Worm (Caenorhabditis elegans) whole organism, young adult: ENCODE measurements around the gene srb-11.

ENCODE experiments used
- B0035.1 ChIP-seq: sonication (generic microtip); optimal IDR thresholded peaks from 2 replicates; lab custom pipeline; 2016; ENCODE audit warnings: missing genetic modification characterization, mild to moderate bottlenecking, missing compliant biosample characterization, missing genotype, missing genetic modification reagents
- B0261.1 ChIP-seq: sonication (generic microtip); optimal IDR thresholded peaks from 2 replicates; lab custom pipeline; 2016; ENCODE audit warnings: mild to moderate bottlenecking, missing genetic modification characterization, moderate library complexity, missing compliant biosample characterization
- B0336.3 ChIP-seq: fragments of 200-800 bp; sonication (Bioruptor generic); IDR thresholded peaks from 2 replicates; pipeline ENCODE4 v1.3.6; 2022; ENCODE audit warnings: missing genetic modification characterization, missing compliant biosample characterization
- C17E4.6 ChIP-seq: fragments of 200-800 bp; sonication (Bioruptor generic); IDR thresholded peaks from 2 replicates; pipeline ENCODE4 v1.3.6; 2022; ENCODE audit warnings: missing genetic modification reagents, missing genetic modification characterization, missing compliant biosample characterization
- F23B12.7 ChIP-seq: sonication (generic microtip); optimal IDR thresholded peaks from 2 replicates; lab custom pipeline; 2017; ENCODE audit warnings: missing genetic modification characterization, mild to moderate bottlenecking, missing compliant biosample characterization, antibody characterized with exemption, moderate library complexity; ENCODE audit not compliant: insufficient read depth
- F57A8.1 ChIP-seq: fragments of 200-800 bp; sonication (Bioruptor generic); optimal IDR thresholded peaks from 2 replicates; lab custom pipeline; 2018; ENCODE audit warnings: mild to moderate bottlenecking, missing genetic modification characterization, moderate library complexity, missing compliant biosample characterization
- K11D2.4 ChIP-seq: fragments of 200-800 bp; sonication (Bioruptor generic); IDR thresholded peaks from 2 replicates; pipeline ENCODE4 v1.3.6; 2022; ENCODE audit warnings: missing genetic modification reagents, missing genetic modification characterization, missing compliant biosample characterization
- aptf-3 ChIP-seq: fragments of 200-800 bp; sonication (Bioruptor generic); IDR thresholded peaks from 2 replicates; pipeline ENCODE4 v1.3.6; 2022; ENCODE audit warnings: missing genetic modification characterization, missing compliant biosample characterization
- attf-3 ChIP-seq: fragments of 200-800 bp; sonication (Bioruptor generic); conservative IDR thresholded peaks from 2 replicates; pipeline ENCODE4 v1.3.6; 2022; ENCODE audit warnings: missing genetic modification reagents, missing genetic modification characterization, missing compliant biosample characterization
- cebp-1 ChIP-seq, 2 experiments: fragments of 200-800 bp in 1 of 2; sonication (Bioruptor generic) in 1 of 2; sonication (generic microtip) in 1 of 2; IDR thresholded peaks in 1 of 2; optimal IDR thresholded peaks in 1 of 2; 2 replicates each; pipeline versions ENCODE4 v1.3.6 to Lab custom; 2017 to 2022; ENCODE audit warnings: missing compliant biosample characterization in 2 of 2, missing genetic modification characterization in 2 of 2, mild to moderate bottlenecking in 1 of 2, missing genetic modification reagents in 1 of 2, moderate library complexity in 1 of 2
- ceh-27 ChIP-seq: fragments of 200-800 bp; sonication (Bioruptor generic); optimal IDR thresholded peaks from 2 replicates; lab custom pipeline; 2018; ENCODE audit warnings: mild to moderate bottlenecking, missing genetic modification characterization, moderate library complexity, missing compliant biosample characterization
- dox-1 ChIP-seq: fragments of 200-800 bp; sonication (Bioruptor generic); IDR thresholded peaks from 2 replicates; pipeline ENCODE4 v1.3.6; 2022; ENCODE audit warnings: missing genetic modification reagents, missing genetic modification characterization, missing compliant biosample characterization
- dpl-1 ChIP-seq: fragments of 150-350 bp; optimal IDR thresholded peaks from 2 replicates; lab custom pipeline; 2014; ENCODE audit warnings: missing biosample characterization, missing genetic modification reagents, missing genetic modification characterization
- efl-1 ChIP-seq: fragments of 150-350 bp; optimal IDR thresholded peaks from 2 replicates; lab custom pipeline; 2014; ENCODE audit warnings: missing biosample characterization, missing genetic modification reagents, missing genetic modification characterization
- ekl-4 ChIP-seq: fragments of 200-800 bp; sonication (Bioruptor generic); IDR thresholded peaks from 2 replicates; pipeline ENCODE4 v1.3.6; 2022; ENCODE audit warnings: missing genetic modification reagents, missing genetic modification characterization, missing compliant biosample characterization
- hmg-20 ChIP-seq: fragments of 200-800 bp; sonication (Bioruptor generic); IDR thresholded peaks from 2 replicates; pipeline ENCODE4 v1.3.6; 2022; ENCODE audit warnings: missing genetic modification reagents, missing genetic modification characterization, missing compliant biosample characterization
- let-526 ChIP-seq: fragments of 200-800 bp; sonication (Bioruptor generic); IDR thresholded peaks from 2 replicates; pipeline ENCODE4 v1.3.6; 2022; ENCODE audit warnings: missing genetic modification reagents, missing genetic modification characterization, missing compliant biosample characterization
- lin-35 ChIP-seq, 3 experiments: fragments of 150-350 bp in 2 of 3; sonication (generic microtip) in 1 of 3; optimal IDR thresholded peaks; 2 replicates each; lab custom pipeline; 2014 to 2018; ENCODE audit warnings: missing biosample characterization in 3 of 3, missing genetic modification characterization in 3 of 3, missing genetic modification reagents in 3 of 3
- lin-54 ChIP-seq: fragments of 200-800 bp; sonication (Bioruptor generic); optimal IDR thresholded peaks from 2 replicates; lab custom pipeline; 2018; ENCODE audit warnings: mild to moderate bottlenecking, missing genetic modification characterization, missing compliant biosample characterization
- lsy-27 ChIP-seq: sonication (generic microtip); optimal IDR thresholded peaks from 2 replicates; lab custom pipeline; 2017; ENCODE audit warnings: missing genetic modification characterization, mild to moderate bottlenecking, missing compliant biosample characterization, antibody characterized with exemption, missing genotype, borderline replicate concordance; ENCODE audit not compliant: insufficient read depth
- madf-10 ChIP-seq: sonication (generic microtip); optimal IDR thresholded peaks from 2 replicates; lab custom pipeline; 2016; ENCODE audit warnings: mild to moderate bottlenecking, missing genetic modification characterization, missing compliant biosample characterization
- madf-6 ChIP-seq: fragments of 200-800 bp; sonication (Bioruptor generic); IDR thresholded peaks from 2 replicates; pipeline ENCODE4 v1.3.6; 2022; ENCODE audit warnings: missing genetic modification reagents, missing genetic modification characterization, missing compliant biosample characterization
- mcd-1 ChIP-seq: fragments of 200-800 bp; sonication (Bioruptor generic); IDR thresholded peaks from 2 replicates; pipeline ENCODE4 v1.3.6; 2022; ENCODE audit warnings: missing genetic modification reagents, missing genetic modification characterization, missing compliant biosample characterization
- mes-4 ChIP-seq: sonication (generic microtip); optimal IDR thresholded peaks from 2 replicates; lab custom pipeline; 2016; ENCODE audit warnings: missing genotype, missing genetic modification characterization, missing compliant biosample characterization
- nfyb-1 ChIP-seq: fragments of 200-800 bp; sonication (Bioruptor generic); IDR thresholded peaks from 2 replicates; pipeline ENCODE4 v1.3.6; 2022; ENCODE audit warnings: missing genetic modification reagents, missing genetic modification characterization, missing compliant biosample characterization
- nhr-80 ChIP-seq: sonication (generic microtip); optimal IDR thresholded peaks from 2 replicates; lab custom pipeline; 2016; ENCODE audit warnings: missing genetic modification characterization, missing compliant biosample characterization
- pbrm-1 ChIP-seq: fragments of 200-800 bp; sonication (Bioruptor generic); IDR thresholded peaks from 2 replicates; pipeline ENCODE4 v1.3.6; 2022; ENCODE audit warnings: missing genetic modification reagents, missing genetic modification characterization, missing compliant biosample characterization
- rcor-1 ChIP-seq: fragments of 200-800 bp; sonication (Bioruptor generic); IDR thresholded peaks from 2 replicates; pipeline ENCODE4 v1.3.6; 2022; ENCODE audit warnings: missing genetic modification reagents, missing genetic modification characterization, missing compliant biosample characterization
- rpc-1 ChIP-seq, 2 experiments: fragments of 150-350 bp in 1 of 2; sonication (generic microtip) in 1 of 2; optimal IDR thresholded peaks; 2 replicates each; lab custom pipeline; 2014 to 2018; ENCODE audit warnings: missing biosample characterization in 1 of 2, missing genetic modification characterization in 1 of 2, missing genetic modification reagents in 1 of 2, missing genotype in 1 of 2
- snpc-1.3 ChIP-seq: sonication (generic microtip); optimal IDR thresholded peaks from 2 replicates; lab custom pipeline; 2017; ENCODE audit warnings: missing genetic modification characterization, mild to moderate bottlenecking, missing compliant biosample characterization, antibody characterized with exemption, moderate library complexity, missing genotype, missing genetic modification reagents; ENCODE audit not compliant: insufficient read depth
- snpc-3.4 ChIP-seq: sonication (generic microtip); optimal IDR thresholded peaks from 2 replicates; lab custom pipeline; 2017; ENCODE audit warnings: missing genetic modification characterization, mild to moderate bottlenecking, missing compliant biosample characterization, antibody characterized with exemption, moderate library complexity, missing genotype, missing genetic modification reagents
- snpc-4 ChIP-seq, 5 experiments: fragments of 150-350 bp in 1 of 5; sonication (generic microtip) in 4 of 5; optimal IDR thresholded peaks; 2 replicates each; lab custom pipeline; 2014 to 2018; ENCODE audit warnings: missing genetic modification characterization in 5 of 5, missing biosample characterization in 3 of 5, antibody characterized with exemption in 2 of 5, mild to moderate bottlenecking in 2 of 5, missing compliant biosample characterization in 2 of 5, missing genotype in 2 of 5, moderate library complexity in 2 of 5, missing genetic modification reagents in 1 of 5
- tbp1 ChIP-seq: fragments of 200-800 bp; sonication (Bioruptor generic); optimal IDR thresholded peaks from 2 replicates; lab custom pipeline; 2018; ENCODE audit warnings: mild to moderate bottlenecking, missing genetic modification characterization, missing compliant biosample characterization
- tlf-1 ChIP-seq: fragments of 200-800 bp; sonication (Bioruptor generic); optimal IDR thresholded peaks from 2 replicates; lab custom pipeline; 2018; ENCODE audit warnings: mild to moderate bottlenecking, missing genetic modification characterization, missing compliant biosample characterization
- unc-130 ChIP-seq: sonication (generic microtip); optimal IDR thresholded peaks from 2 replicates; lab custom pipeline; 2016; ENCODE audit warnings: missing genetic modification reagents, missing genetic modification characterization, missing compliant biosample characterization
- unc-62 ChIP-seq: fragments of 150-350 bp; optimal IDR thresholded peaks from 2 replicates; lab custom pipeline; 2014; ENCODE audit warnings: missing biosample characterization, missing genetic modification reagents, missing genetic modification characterization
- zfh-2 ChIP-seq: fragments of 200-800 bp; sonication (Bioruptor generic); conservative IDR thresholded peaks from 2 replicates; pipeline ENCODE4 v1.3.6; 2022; ENCODE audit warnings: missing genetic modification reagents, missing genetic modification characterization, missing compliant biosample characterization
- ztf-26 ChIP-seq: sonication (generic microtip); optimal IDR thresholded peaks from 2 replicates; lab custom pipeline; 2017; ENCODE audit warnings: missing genetic modification characterization, missing compliant biosample characterization
- ztf-28 ChIP-seq: fragments of 200-800 bp; sonication (Bioruptor generic); IDR thresholded peaks from 2 replicates; pipeline ENCODE4 v1.3.6; 2022; ENCODE audit warnings: missing genetic modification reagents, missing genetic modification characterization, missing compliant biosample characterization
- ztf-6 ChIP-seq: fragments of 200-800 bp; sonication (Bioruptor generic); IDR thresholded peaks from 2 replicates; pipeline ENCODE4 v1.3.6; 2022; ENCODE audit warnings: missing genetic modification reagents, missing genetic modification characterization, missing compliant biosample characterization

srb-11 gene

DNA sequence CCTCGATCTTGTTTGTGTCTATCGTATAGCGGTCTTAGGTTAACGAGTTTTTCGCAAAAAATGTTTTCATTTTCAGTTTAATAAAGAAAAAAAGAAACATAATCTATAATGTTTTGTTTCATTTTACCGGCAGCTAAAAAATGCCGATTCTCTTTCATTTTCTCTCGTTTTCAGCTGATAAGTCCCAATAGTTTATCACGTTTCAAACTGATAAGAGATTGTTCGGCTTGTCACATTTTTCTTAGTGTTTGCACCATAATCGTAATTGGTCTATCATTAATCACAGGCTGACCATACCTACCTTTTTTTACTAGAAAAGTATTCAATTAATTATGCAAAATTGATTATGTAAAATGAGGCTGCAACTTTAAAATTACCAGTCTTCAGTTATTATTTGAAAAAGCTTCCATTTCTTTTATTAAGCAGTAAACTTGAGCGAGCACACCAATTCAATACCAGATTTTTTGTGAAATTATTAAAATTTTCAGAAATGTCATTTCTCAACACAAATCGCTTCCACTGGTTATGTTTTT lies 2.5 kb upstream of the srb-11 start, which contains the start of gene F23F12.13:
Gene F23F12.13, plus strand, starts transcription at position 483 of the 533 bp plus-strand sequence.
- TF ChIP-seq madf-10 (tag; lab: Kevin White, UChicago): no peak
- TF ChIP-seq nhr-80 (tag; lab: Kevin White, UChicago): peak; percentile 54

DNA sequence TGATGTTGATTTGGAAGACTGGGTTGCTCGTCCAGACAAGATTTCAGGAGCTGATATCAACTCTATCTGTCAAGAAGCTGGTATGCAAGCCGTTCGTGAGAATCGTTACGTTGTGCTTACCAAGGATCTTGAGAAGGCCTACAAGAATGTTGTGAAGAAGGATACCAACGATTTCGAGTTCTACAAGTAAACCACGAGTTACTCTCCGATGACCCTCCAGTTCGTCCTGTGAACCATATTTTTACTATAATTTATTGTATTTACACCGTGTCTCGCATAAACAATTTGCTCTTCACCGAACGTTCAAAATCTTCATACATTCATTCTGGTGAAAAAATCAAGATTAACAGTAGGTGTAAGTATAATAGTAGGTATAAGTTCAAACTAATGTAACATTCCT lies 1.7 kb downstream of the srb-11 start:
- TF ChIP-seq C17E4.6 (GFP tag; lab: Robert Waterston, UW) (no peak), ztf-28 (GFP tag; lab: Robert Waterston, UW) (no peak), lsy-27 (no peak), ztf-26 (no peak), zfh-2 (GFP tag; lab: Robert Waterston, UW) (no peak), aptf-3 (GFP tag; lab: Robert Waterston, UW) (no peak), rcor-1 (GFP tag; lab: Robert Waterston, UW) (no peak)

DNA sequence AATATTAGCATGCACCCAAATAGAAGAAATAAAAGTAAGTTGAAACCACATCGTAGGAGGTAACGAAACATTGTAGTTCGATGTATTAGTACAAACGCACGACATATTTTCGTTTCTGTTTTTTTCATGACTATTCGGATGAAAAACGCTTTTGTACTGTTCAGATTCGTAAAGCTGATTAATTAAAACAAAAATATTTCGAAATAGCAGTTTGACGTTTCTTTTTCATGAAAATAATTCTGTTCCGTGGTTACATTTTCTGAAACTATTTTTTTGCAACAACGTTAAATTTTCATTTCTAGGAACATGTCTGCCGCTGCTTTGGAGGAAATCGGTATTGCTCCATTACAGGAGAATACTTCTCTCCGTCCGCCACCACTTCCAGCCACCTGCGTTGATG lies 3.2 kb downstream of the srb-11 start, which contains the start of gene rpt-3:
Gene rpt-3, plus strand, starts transcription at position 301 of the 400 bp plus-strand sequence.
- TF ChIP-seq lin-35 (GFP tag; optimal IDR thresholded peaks at IDR 0.05; lab: Kevin White, UChicago): no peak
- no peak for TF ChIP-seq tlf-1 (GFP tag; lab: Kevin White, UChicago)
- peak; percentile 33 for TF ChIP-seq madf-6 (GFP tag; lab: Robert Waterston, UW)

DNA sequence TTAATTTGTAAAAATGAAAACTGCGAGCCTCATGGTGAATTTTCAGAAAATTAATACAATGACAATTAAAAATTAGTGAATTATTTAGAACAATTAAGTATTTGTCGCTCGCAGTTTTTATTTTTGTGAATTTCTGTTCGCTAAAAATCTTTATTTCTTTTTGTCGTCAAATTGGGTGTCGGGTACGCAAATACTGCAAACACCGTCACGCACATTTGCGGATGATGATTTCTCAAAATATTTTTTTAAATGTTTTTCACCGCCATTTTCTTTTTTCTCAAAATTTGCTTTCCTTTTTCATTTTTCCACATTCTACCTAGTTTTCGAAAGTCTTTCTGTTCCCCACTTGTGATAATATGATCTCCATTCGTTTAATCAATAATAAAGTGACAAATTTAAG lies 3.8 kb downstream of the srb-11 start:
- peak; percentile 61 for TF ChIP-seq efl-1 (GFP tag; lab: Kevin White, UChicago)
- no peak for TF ChIP-seq B0336.3 (GFP tag; lab: Robert Waterston, UW)
- TF ChIP-seq snpc-1.3 (tag; lab: Kevin White, UChicago): peak; percentile 73
- TF ChIP-seq mes-4 (tag; lab: Kevin White, UChicago): no peak
- peak; percentile 43 for TF ChIP-seq F23B12.7 (tag; lab: Kevin White, UChicago)
- TF ChIP-seq let-526 (GFP tag; lab: Robert Waterston, UW): no peak
- no peak for TF ChIP-seq dox-1
- TF ChIP-seq ztf-6 (GFP tag; lab: Robert Waterston, UW): no peak
- TF ChIP-seq lin-54 (GFP tag; lab: Kevin White, UChicago): peak; percentile 51
- TF ChIP-seq ceh-27 (GFP tag; lab: Kevin White, UChicago): no peak
- no peak for TF ChIP-seq tbp1
- TF ChIP-seq snpc-4 (GFP tag; optimal IDR thresholded peaks at IDR 0.05; lab: Kevin White, UChicago): no peak
- TF ChIP-seq snpc-4 (tag; optimal IDR thresholded peaks at IDR 0.05; lab: Kevin White, UChicago): peak in 1 of 4 experiments; percentile 1
- no peak for TF ChIP-seq hmg-20 (GFP tag; lab: Robert Waterston, UW)
- no peak for TF ChIP-seq ekl-4 (GFP tag; lab: Robert Waterston, UW)
- TF ChIP-seq unc-62 (GFP tag; lab: Kevin White, UChicago): no peak
- no peak for TF ChIP-seq B0035.1
- no peak for TF ChIP-seq rpc-1 (optimal IDR thresholded peaks at IDR 0.05; lab: Kevin White, UChicago)
- TF ChIP-seq rpc-1 (tag; optimal IDR thresholded peaks at IDR 0.05; lab: Kevin White, UChicago): no peak
- peak; percentile 52 for TF ChIP-seq snpc-3.4
- TF ChIP-seq madf-6 (GFP tag; lab: Robert Waterston, UW): peak; percentile 47; the same call in 1 of the 2 replicates
- TF ChIP-seq dpl-1: peak; percentile 24
- no peak for TF ChIP-seq cebp-1 (GFP tag; IDR thresholded peaks at IDR 0.05; lab: Robert Waterston, UW)
- TF ChIP-seq cebp-1 (tag; optimal IDR thresholded peaks at IDR 0.05; lab: Kevin White, UChicago): no peak
- TF ChIP-seq mcd-1 (GFP tag; lab: Robert Waterston, UW): no peak
- TF ChIP-seq F57A8.1 (GFP tag; lab: Kevin White, UChicago): no peak
- TF ChIP-seq attf-3 (GFP tag; lab: Robert Waterston, UW): 0 out of 2 replicates have a peak, but pooled peaks have one; percentile 12
- no peak for TF ChIP-seq B0261.1
- TF ChIP-seq lin-35 (GFP tag; optimal IDR thresholded peaks at IDR 0.05; lab: Kevin White, UChicago): no peak
- TF ChIP-seq unc-130 (GFP tag; lab: Kevin White, UChicago): no peak
- peak; percentile 60; the same call in 1 of the 2 replicates for TF ChIP-seq nfyb-1 (GFP tag; lab: Robert Waterston, UW)
- no peak for TF ChIP-seq tlf-1 (GFP tag; lab: Kevin White, UChicago)
- TF ChIP-seq pbrm-1 (GFP tag; lab: Robert Waterston, UW): no peak
- TF ChIP-seq K11D2.4 (GFP tag; lab: Robert Waterston, UW): no peak
